Worm (Caenorhabditis elegans) whole organism, L1 larva: ENCODE measurements around the gene fbxa-48.

Source experiments
- alr-1 ChIP-seq: fragments of 200-800 bp; sonication (Bioruptor generic); optimal IDR thresholded peaks from 2 replicates; lab custom pipeline; 2018; ENCODE audit warnings: borderline replicate concordance, mild to moderate bottlenecking, missing genetic modification characterization, missing compliant biosample characterization
- ceh-82 ChIP-seq, 3 experiments: fragments of 150-350 bp in 1 of 3; sonication (generic microtip) in 2 of 3; optimal IDR thresholded peaks; 2 replicates each; lab custom pipeline; 2014 to 2017; ENCODE audit warnings: missing biosample characterization in 3 of 3, missing genetic modification characterization in 3 of 3
- elt-3 ChIP-seq, 6 experiments: fragments of 150-350 bp in 1 of 6; sonication (generic microtip); optimal IDR thresholded peaks; 2 replicates each; lab custom pipeline; 2017 to 2018; ENCODE audit warnings: missing biosample characterization in 6 of 6, missing genetic modification characterization in 6 of 6, inconsistent platforms in 1 of 6
- pag-3 ChIP-seq: sonication (generic microtip); optimal IDR thresholded peaks from 2 replicates; lab custom pipeline; 2017; ENCODE audit warnings: missing genetic modification characterization, mild to moderate bottlenecking, missing compliant biosample characterization, antibody characterized with exemption, borderline replicate concordance; ENCODE audit not compliant: insufficient read depth
- pqm-1 ChIP-seq: sonication (generic microtip); optimal IDR thresholded peaks from 3 replicates; lab custom pipeline; 2017; ENCODE audit warnings: missing biosample characterization, missing genetic modification characterization
- skn-1 ChIP-seq: fragments of 150-350 bp; optimal IDR thresholded peaks from 2 replicates; lab custom pipeline; 2014; ENCODE audit warnings: missing biosample characterization, missing genetic modification characterization
- swsn-7 ChIP-seq: sonication (generic microtip); optimal IDR thresholded peaks from 2 replicates; lab custom pipeline; 2016; ENCODE audit warnings: missing genetic modification characterization, missing compliant biosample characterization
- unc-62 ChIP-seq: fragments of 150-350 bp; optimal IDR thresholded peaks from 2 replicates; lab custom pipeline; 2014; ENCODE audit warnings: missing biosample characterization, missing genetic modification reagents, missing genetic modification characterization
- vab-15 ChIP-seq: sonication (generic microtip); optimal IDR thresholded peaks from 2 replicates; lab custom pipeline; 2017; ENCODE audit warnings: missing genotype, mild to moderate bottlenecking, missing genetic modification characterization, missing compliant biosample characterization

- no peak for TF ChIP-seq pqm-1 (tag; lab: Kevin White, UChicago)
- no peak for TF ChIP-seq unc-62
- no peak for TF ChIP-seq alr-1
- no peak for TF ChIP-seq vab-15 (tag; lab: Kevin White, UChicago)
- no peak for TF ChIP-seq skn-1 (tag; lab: Kevin White, UChicago)
- no peak for TF ChIP-seq ceh-82 (tag; optimal IDR thresholded peaks at IDR 0.05; lab: Kevin White, UChicago)
- TF ChIP-seq elt-3 (tag; optimal IDR thresholded peaks at IDR 0.05; lab: Kevin White, UChicago), result no peak
- no peak for TF ChIP-seq pag-3 (tag; lab: Kevin White, UChicago)
- TF ChIP-seq swsn-7 (tag; lab: Kevin White, UChicago), result no peak
Measured at ce11 chrIII:2308026-2308425, 36.1 kb upstream of the fbxa-48 start, which contains the start of the genes fbxa-1 and Y54F10BM.20.
